Worm (Caenorhabditis elegans): ENCODE results near the gene fli-1.
A peak's percentile ranks its signal among the peaks of the same experiment; 100 is the strongest.

fli-1 gene

ce11 chrIII:8719769-8720252, 36.3 kb upstream of the fli-1 start, which contains the start of gene hipr-1:
Gene hipr-1, plus strand, starts transcription at chrIII:8720202.
- TF ChIP-seq flh-1 (GFP tag; optimal IDR thresholded peaks at IDR 0.05) = no peak
- peak; percentile 54 for TF ChIP-seq pha-4 (tag; optimal IDR thresholded peaks at IDR 0.05)

- TF ChIP-seq unc-62 (GFP tag; optimal IDR thresholded peaks at IDR 0.05) = no peak
- TF ChIP-seq snpc-4 (tag; optimal IDR thresholded peaks at IDR 0.05) = no peak
- no peak for TF ChIP-seq ceh-39 (tag; optimal IDR thresholded peaks at IDR 0.05)
- no peak for TF ChIP-seq unc-120 (tag; optimal IDR thresholded peaks at IDR 0.05; ENCODE audit: poor library complexity, severe bottlenecking)
- TF ChIP-seq nhr-237 (tag; optimal IDR thresholded peaks at IDR 0.05) = no peak
- TF ChIP-seq nhr-12 (tag; optimal IDR thresholded peaks at IDR 0.05) = no peak
- no peak for TF ChIP-seq zip-8 (tag; optimal IDR thresholded peaks at IDR 0.05)
- TF ChIP-seq nhr-76 (tag; optimal IDR thresholded peaks at IDR 0.05) = no peak
- TF ChIP-seq pha-4 (tag; optimal IDR thresholded peaks at IDR 0.05) = no peak
- no peak for TF ChIP-seq ceh-83 (GFP tag; optimal IDR thresholded peaks at IDR 0.05)
- TF ChIP-seq lin-13 (tag; optimal IDR thresholded peaks at IDR 0.05) = no peak
- no peak for TF ChIP-seq elt-1 (tag; optimal IDR thresholded peaks at IDR 0.05; ENCODE audit: borderline replicate concordance, insufficient read depth)
Measured at ce11 chrIII:8719105-8719504, 35.6 kb upstream of the fli-1 start.

- TF ChIP-seq unc-120 (tag; optimal IDR thresholded peaks at IDR 0.05; ENCODE audit: poor library complexity, severe bottlenecking) (no peak), mep-1 (tag; optimal IDR thresholded peaks at IDR 0.05) (no peak), ceh-83 (GFP tag; optimal IDR thresholded peaks at IDR 0.05) (no peak), blmp-1 (tag; optimal IDR thresholded peaks at IDR 0.05) (no peak), nhr-76 (tag; optimal IDR thresholded peaks at IDR 0.05) (no peak), cnd-1 (tag; optimal IDR thresholded peaks at IDR 0.05) (no peak), ces-1 (GFP tag; optimal IDR thresholded peaks at IDR 0.05) (no peak), hlh-1 (tag; optimal IDR thresholded peaks at IDR 0.05) (no peak), ceh-43 (GFP tag; optimal IDR thresholded peaks at IDR 0.05) (no peak), elt-1 (tag; optimal IDR thresholded peaks at IDR 0.05; ENCODE audit: borderline replicate concordance, insufficient read depth) (no peak), drap-1 (GFP tag; optimal IDR thresholded peaks at IDR 0.05) (no peak)
Measured at ce11 chrIII:8718592-8718991, 35.1 kb upstream of the fli-1 start.

ce11 chrIII:8717231-8717694, 33.7 kb upstream of the fli-1 start, which contains the start of gene mrpl-11:
Gene mrpl-11, plus strand, starts transcription at chrIII:8717644.
- TF ChIP-seq unc-39 (tag; optimal IDR thresholded peaks at IDR 0.05) (no peak), zip-8 (tag; optimal IDR thresholded peaks at IDR 0.05) (no peak), M03D4.4 (tag; optimal IDR thresholded peaks at IDR 0.05) (no peak), sptf-1 (tag; optimal IDR thresholded peaks at IDR 0.05) (no peak), nhr-76 (tag; optimal IDR thresholded peaks at IDR 0.05) (no peak), ztf-11 (tag; optimal IDR thresholded peaks at IDR 0.05) (no peak), blmp-1 (tag; optimal IDR thresholded peaks at IDR 0.05) (no peak), snpc-4 (tag; optimal IDR thresholded peaks at IDR 0.05) (no peak), ces-1 (GFP tag; optimal IDR thresholded peaks at IDR 0.05) (no peak), nhr-28 (tag; optimal IDR thresholded peaks at IDR 0.05) (no peak), cnd-1 (tag; optimal IDR thresholded peaks at IDR 0.05) (no peak), hlh-1 (tag; optimal IDR thresholded peaks at IDR 0.05) (no peak), nhr-2 (tag; optimal IDR thresholded peaks at IDR 0.05) (no peak)

ce11 chrIII:8716084-8716483, 32.5 kb upstream of the fli-1 start, which contains the start of gene B0303.14:
Gene B0303.14, minus strand, starts transcription at chrIII:8716184.
- no peak for TF ChIP-seq ces-1 (GFP tag; optimal IDR thresholded peaks at IDR 0.05)
- no peak for TF ChIP-seq unc-62 (GFP tag; optimal IDR thresholded peaks at IDR 0.05)
- TF ChIP-seq ham-2 (GFP tag; optimal IDR thresholded peaks at IDR 0.05) = no peak
- TF ChIP-seq unc-120 (tag; optimal IDR thresholded peaks at IDR 0.05; ENCODE audit: poor library complexity, severe bottlenecking) = no peak
- no peak for TF ChIP-seq elt-3 (tag; optimal IDR thresholded peaks at IDR 0.05)
- TF ChIP-seq sem-2 (GFP tag; optimal IDR thresholded peaks at IDR 0.05) = no peak
- TF ChIP-seq lin-13 (tag; optimal IDR thresholded peaks at IDR 0.05) = no peak
- TF ChIP-seq lin-32 (GFP tag; optimal IDR thresholded peaks at IDR 0.05) = no peak
- no peak for TF ChIP-seq bed-3 (GFP tag; optimal IDR thresholded peaks at IDR 0.05)
- no peak for TF ChIP-seq nhr-76 (tag; optimal IDR thresholded peaks at IDR 0.05)
- TF ChIP-seq nhr-237 (tag; optimal IDR thresholded peaks at IDR 0.05) = no peak
- TF ChIP-seq drap-1 (GFP tag; optimal IDR thresholded peaks at IDR 0.05) = no peak
- no peak for TF ChIP-seq unc-39 (tag; optimal IDR thresholded peaks at IDR 0.05)
- TF ChIP-seq nhr-28 (tag; optimal IDR thresholded peaks at IDR 0.05) = no peak
- TF ChIP-seq hlh-1 (tag; optimal IDR thresholded peaks at IDR 0.05) = no peak
- TF ChIP-seq tbx-8 (GFP tag; optimal IDR thresholded peaks at IDR 0.05) = no peak
- TF ChIP-seq ceh-39 (tag; optimal IDR thresholded peaks at IDR 0.05) = no peak
- TF ChIP-seq mab-5 (tag; optimal IDR thresholded peaks at IDR 0.05) = no peak
